Worm (Caenorhabditis elegans): Measurements from ENCODE around the gene F31B12.4.

DNA sequence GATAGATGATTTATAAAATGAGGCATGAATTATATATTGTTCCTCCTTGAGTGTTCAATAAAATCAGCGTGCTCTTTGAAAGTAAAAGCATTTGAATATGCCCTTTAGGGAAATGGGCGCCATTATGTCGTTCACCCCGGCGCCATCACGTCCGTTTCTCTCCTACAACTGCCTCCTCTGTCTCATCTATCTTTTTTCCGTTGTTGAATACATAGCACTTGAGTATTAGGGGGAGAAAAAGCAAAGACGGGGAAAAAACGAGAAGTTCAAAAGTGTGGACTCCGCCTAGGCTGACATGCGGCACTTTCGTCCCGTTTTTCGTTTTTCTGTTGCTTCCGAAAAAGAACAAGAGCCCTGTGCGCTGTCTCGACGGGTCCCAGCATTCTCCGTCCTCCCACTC, 36.9 kb upstream of the F31B12.4 start:
- TF ChIP-seq tbx-37 (GFP tag; conservative IDR thresholded peaks at IDR 0.05) (no peak), hnd-1 (tag; optimal IDR thresholded peaks at IDR 0.05) (no peak), ama-1 (optimal IDR thresholded peaks at IDR 0.05) (no peak), ceh-13 (GFP tag; optimal IDR thresholded peaks at IDR 0.05) (no peak), flt-1 (GFP tag; IDR thresholded peaks at IDR 0.05) (no peak), tbx-11 (GFP tag; IDR thresholded peaks at IDR 0.05) (no peak), B0310.2 (tag; optimal IDR thresholded peaks at IDR 0.05) (no peak), pes-1 (GFP tag; IDR thresholded peaks at IDR 0.05) (no peak), hmg-4 (GFP tag; optimal IDR thresholded peaks at IDR 0.05) (no peak), sea-1 (GFP tag; conservative IDR thresholded peaks at IDR 0.05) (no peak), ceh-36 (tag; optimal IDR thresholded peaks at IDR 0.05) (no peak), scrt-1 (GFP tag; IDR thresholded peaks at IDR 0.05) (no peak), tra-4 (tag; optimal IDR thresholded peaks at IDR 0.05) (no peak), aly-1 (tag; optimal IDR thresholded peaks at IDR 0.05) (no peak)
